Fruit fly (Drosophila melanogaster) Kc167 (cell line): ENCODE data around the gene Art6.

ENCODE experiments used
- insv ChIP-seq: fragments of >200 bp; optimal IDR thresholded peaks from 3 replicates; lab custom pipeline; 2018; ENCODE audit warnings: missing external identifiers
- psq ChIP-seq: fragments of >200 bp; optimal IDR thresholded peaks from 2 replicates; lab custom pipeline; 2017; ENCODE audit warnings: missing external identifiers
- ttk ChIP-seq: sonication (Bioruptor generic); optimal IDR thresholded peaks from 2 replicates; lab custom pipeline; 2017; ENCODE audit warnings: missing external identifiers

- TF ChIP-seq insv (no peak), ttk (lab: Kevin White, UChicago) (no peak), psq (lab: Kevin White, UChicago) (no peak)
These were observed at the start of gene Art6 for dm6 chr3R:13945712-13946111.
